Fruit fly (Drosophila melanogaster) whole organism, embryonic: ENCODE data around the gene CG13931.
A peak's percentile ranks its signal among the peaks of the same experiment; 100 is the strongest.

Experiments used
- Antp ChIP-seq: fragments of 200-800 bp; sonication (Bioruptor generic); optimal IDR thresholded peaks from 3 replicates; lab custom pipeline; 2016; ENCODE audit warnings: missing biosample characterization, missing genetic modification characterization
- Bdp1 ChIP-seq: fragments of 200-800 bp; sonication (Bioruptor generic); optimal IDR thresholded peaks from 3 replicates; lab custom pipeline; 2016; ENCODE audit warnings: missing biosample characterization, missing genetic modification characterization
- CG10147 ChIP-seq: fragments of 200-800 bp; sonication (Bioruptor generic); optimal IDR thresholded peaks from 2 replicates; lab custom pipeline; 2019; ENCODE audit warnings: missing biosample characterization, mild to moderate bottlenecking, missing genetic modification characterization, moderate library complexity
- CG10959 ChIP-seq: fragments of 200-800 bp; sonication (Bioruptor generic); IDR thresholded peaks from 2 replicates; pipeline ENCODE4 v1.3.6; 2022; ENCODE audit warnings: missing biosample characterization, missing genetic modification characterization
- CG12104 ChIP-seq: fragments of 200-800 bp; sonication (Bioruptor generic); optimal IDR thresholded peaks from 3 replicates; lab custom pipeline; 2016; ENCODE audit warnings: missing biosample characterization, missing genetic modification characterization
- CG12744 ChIP-seq: fragments of 200-800 bp; sonication (Bioruptor generic); optimal IDR thresholded peaks from 2 replicates; lab custom pipeline; 2016; ENCODE audit warnings: missing biosample characterization, missing genetic modification characterization
- CG14965 ChIP-seq: fragments of 200-800 bp; sonication (Bioruptor generic); optimal IDR thresholded peaks from 2 replicates; lab custom pipeline; 2016; ENCODE audit warnings: missing biosample characterization, missing genetic modification characterization, borderline replicate concordance
- CG15514 ChIP-seq: fragments of 200-800 bp; sonication (Bioruptor generic); optimal IDR thresholded peaks from 3 replicates; lab custom pipeline; 2017; ENCODE audit warnings: missing biosample characterization, missing genetic modification characterization, mild to moderate bottlenecking, moderate library complexity, missing genetic modification reagents
- CG17385 ChIP-seq: fragments of 200-800 bp; sonication (Bioruptor generic); optimal IDR thresholded peaks from 3 replicates; lab custom pipeline; 2018; ENCODE audit warnings: missing biosample characterization, mild to moderate bottlenecking, missing genetic modification characterization
- CG2116 ChIP-seq: fragments of 200-800 bp; sonication (Bioruptor generic); optimal IDR thresholded peaks from 3 replicates; lab custom pipeline; 2018; ENCODE audit warnings: missing biosample characterization, mild to moderate bottlenecking, missing genetic modification characterization
- CG5180 ChIP-seq: fragments of 200-800 bp; sonication (Bioruptor generic); optimal IDR thresholded peaks from 3 replicates; lab custom pipeline; 2017; ENCODE audit warnings: missing biosample characterization, missing genetic modification characterization, mild to moderate bottlenecking, moderate library complexity, missing genetic modification reagents
- CTCF ChIP-seq: fragments of 200-800 bp; sonication (Bioruptor generic); optimal IDR thresholded peaks from 2 replicates; lab custom pipeline; 2017; ENCODE audit warnings: missing biosample characterization, mild to moderate bottlenecking, missing genetic modification characterization, moderate library complexity
- Dp ChIP-seq: fragments of 200-800 bp; sonication (Bioruptor generic); optimal IDR thresholded peaks from 2 replicates; lab custom pipeline; 2018; ENCODE audit warnings: missing biosample characterization, mild to moderate bottlenecking, missing genetic modification characterization, moderate library complexity
- ERR ChIP-seq: fragments of 200-800 bp; sonication (Bioruptor generic); optimal IDR thresholded peaks from 2 replicates; lab custom pipeline; 2016; ENCODE audit warnings: missing biosample characterization, missing genetic modification characterization
- Meics ChIP-seq: fragments of 200-800 bp; sonication (Bioruptor generic); optimal IDR thresholded peaks from 2 replicates; lab custom pipeline; 2017; ENCODE audit warnings: missing biosample characterization, mild to moderate bottlenecking, missing genetic modification characterization
- Myb ChIP-seq: fragments of 200-800 bp; sonication (Bioruptor generic); optimal IDR thresholded peaks from 2 replicates; lab custom pipeline; 2016; ENCODE audit warnings: missing biosample characterization, missing genetic modification characterization
- TFAM ChIP-seq: fragments of 200-800 bp; sonication (Bioruptor generic); optimal IDR thresholded peaks from 2 replicates; lab custom pipeline; 2017; ENCODE audit warnings: missing biosample characterization, missing genetic modification characterization, inconsistent platforms
- Taf1 ChIP-seq: fragments of 200-800 bp; sonication (Bioruptor generic); IDR thresholded peaks from 2 replicates; pipeline ENCODE4 v1.3.6; 2022; ENCODE audit warnings: missing biosample characterization, missing genetic modification characterization
- Trl ChIP-seq, 3 experiments: fragments of >200 bp in 2 of 3; fragments of 200-800 bp in 1 of 3; sonication (Bioruptor generic) in 1 of 3; optimal IDR thresholded peaks; 2 replicates in 1 of 3; 3 replicates in 2 of 3; lab custom pipeline; 2016 to 2017; ENCODE audit warnings: missing biosample characterization in 1 of 3, missing genetic modification characterization in 1 of 3
- bsh ChIP-seq, 2 experiments: fragments of 200-800 bp; sonication (Bioruptor generic); optimal IDR thresholded peaks; 2 replicates each; lab custom pipeline; 2017 to 2018; ENCODE audit warnings: mild to moderate bottlenecking in 2 of 2, missing biosample characterization in 2 of 2, missing genetic modification characterization in 2 of 2, moderate library complexity in 1 of 2
- caup ChIP-seq: fragments of 200-800 bp; sonication (Bioruptor generic); optimal IDR thresholded peaks from 3 replicates; lab custom pipeline; 2017; ENCODE audit warnings: missing biosample characterization, mild to moderate bottlenecking, missing genetic modification characterization, moderate library complexity; ENCODE audit not compliant: severe bottlenecking
- disco-r ChIP-seq: fragments of 200-800 bp; sonication (Bioruptor generic); optimal IDR thresholded peaks from 2 replicates; lab custom pipeline; 2016; ENCODE audit warnings: missing biosample characterization, missing genetic modification characterization
- dm ChIP-seq: fragments of 200-800 bp; sonication (Bioruptor generic); optimal IDR thresholded peaks from 3 replicates; lab custom pipeline; 2016; ENCODE audit warnings: missing biosample characterization, missing genetic modification characterization
- gce ChIP-seq: fragments of 200-800 bp; sonication (Bioruptor generic); IDR thresholded peaks from 3 replicates; pipeline ENCODE4 v1.3.6; 2022; ENCODE audit warnings: missing biosample characterization, missing genetic modification characterization
- gfzf ChIP-seq: fragments of 200-800 bp; sonication (Bioruptor generic); optimal IDR thresholded peaks from 2 replicates; lab custom pipeline; 2016; ENCODE audit warnings: missing biosample characterization, mild to moderate bottlenecking, missing genetic modification characterization, moderate library complexity
- gsb ChIP-seq: fragments of 200-800 bp; sonication (Bioruptor generic); IDR thresholded peaks from 2 replicates; pipeline ENCODE4 v1.3.6; 2022; ENCODE audit warnings: missing biosample characterization, missing genetic modification characterization
- jigr1 ChIP-seq: fragments of 200-800 bp; sonication (Bioruptor generic); IDR thresholded peaks from 3 replicates; pipeline ENCODE4 v1.3.6; 2022; ENCODE audit warnings: missing biosample characterization, missing genetic modification characterization
- knrl ChIP-seq: fragments of 200-800 bp; sonication (Bioruptor generic); IDR thresholded peaks from 3 replicates; pipeline ENCODE4 v1.3.6; 2022; ENCODE audit warnings: missing biosample characterization, missing genetic modification characterization; ENCODE audit not compliant: partially characterized antibody
- mirr ChIP-seq: fragments of 200-800 bp; sonication (Bioruptor generic); optimal IDR thresholded peaks from 3 replicates; lab custom pipeline; 2018; ENCODE audit warnings: missing biosample characterization, mild to moderate bottlenecking, missing genetic modification characterization
- nmo ChIP-seq: fragments of 200-800 bp; sonication (Bioruptor generic); optimal IDR thresholded peaks from 2 replicates; lab custom pipeline; 2018; ENCODE audit warnings: missing biosample characterization, mild to moderate bottlenecking, missing genetic modification characterization, moderate library complexity
- unpg ChIP-seq: fragments of 200-800 bp; sonication (Bioruptor generic); optimal IDR thresholded peaks from 3 replicates; lab custom pipeline; 2018; ENCODE audit warnings: missing biosample characterization, mild to moderate bottlenecking, missing genetic modification characterization, moderate library complexity
- wor ChIP-seq: fragments of 200-800 bp; sonication (Bioruptor generic); IDR thresholded peaks from 2 replicates; pipeline ENCODE4 v1.3.6; 2022; ENCODE audit warnings: missing biosample characterization, missing genetic modification characterization
- z ChIP-seq: fragments of 200-800 bp; sonication (Bioruptor generic); IDR thresholded peaks from 3 replicates; pipeline ENCODE4 v1.3.6; 2022; ENCODE audit warnings: missing biosample characterization, missing genetic modification characterization

Gene CG13931

dm6 chr3L:1652700-1653200 lies 49.5 kb downstream of the CG13931 start, which contains the start of the genes CG7970 and Vta1 (continued):
- TF ChIP-seq mirr (GFP tag; lab: Kevin White, UChicago) (no peak), caup (GFP tag; lab: Kevin White, UChicago) (no peak), TFAM (GFP tag; lab: Kevin White, UChicago) (no peak), Trl (optimal IDR thresholded peaks at IDR 0.05; lab: Kevin White, UChicago) (peak in 1 of 2 experiments; percentile 22), Trl (GFP tag; optimal IDR thresholded peaks at IDR 0.05; lab: Kevin White, UChicago) (no peak), CG17385 (GFP tag; lab: Kevin White, UChicago) (no peak), z (GFP tag; lab: Robert Waterston, UW) (no peak), knrl (GFP tag; lab: Robert Waterston, UW) (0 out of 3 replicates have a peak, but pooled peaks have one; percentile 28), Bdp1 (no peak), gce (GFP tag; lab: Robert Waterston, UW) (no peak), gsb (no peak), unpg (GFP tag; lab: Kevin White, UChicago) (no peak), wor (no peak), Meics (GFP tag; lab: Kevin White, UChicago) (no peak), Taf1 (GFP tag; lab: Robert Waterston, UW) (no peak), CG10959 (GFP tag; lab: Robert Waterston, UW) (no peak), disco-r (GFP tag; lab: Kevin White, UChicago) (no peak), nmo (GFP tag; lab: Kevin White, UChicago) (peak; percentile 16), bsh (GFP tag; optimal IDR thresholded peaks at IDR 0.05; lab: Kevin White, UChicago) (peak in 1 of 2 experiments; percentile 74), Myb (GFP tag; lab: Kevin White, UChicago) (peak; percentile 13), dm (GFP tag; lab: Kevin White, UChicago) (no peak), gfzf (GFP tag; lab: Kevin White, UChicago) (peak; percentile 85), CG14965 (no peak), CG12104 (no peak), CG5180 (no peak), Dp (GFP tag; lab: Kevin White, UChicago) (peak; percentile 42), CTCF (GFP tag; lab: Kevin White, UChicago) (no peak), CG12744 (GFP tag; lab: Kevin White, UChicago) (no peak), Antp (GFP tag; lab: Kevin White, UChicago) (no peak), jigr1 (no peak), CG15514 (peak; percentile 99), CG10147 (GFP tag; lab: Kevin White, UChicago) (no peak), CG2116 (GFP tag; lab: Kevin White, UChicago) (no peak), ERR (GFP tag; lab: Kevin White, UChicago) (no peak)
